Worm (Caenorhabditis elegans): ENCODE data around the gene fbxb-47.
"Not testable (repeated sequence)": the region's sequence is repeated elsewhere in the genome, so short reads cannot be mapped to it uniquely, and the experiment has no call there.

fbxb-47 gene

DNA sequence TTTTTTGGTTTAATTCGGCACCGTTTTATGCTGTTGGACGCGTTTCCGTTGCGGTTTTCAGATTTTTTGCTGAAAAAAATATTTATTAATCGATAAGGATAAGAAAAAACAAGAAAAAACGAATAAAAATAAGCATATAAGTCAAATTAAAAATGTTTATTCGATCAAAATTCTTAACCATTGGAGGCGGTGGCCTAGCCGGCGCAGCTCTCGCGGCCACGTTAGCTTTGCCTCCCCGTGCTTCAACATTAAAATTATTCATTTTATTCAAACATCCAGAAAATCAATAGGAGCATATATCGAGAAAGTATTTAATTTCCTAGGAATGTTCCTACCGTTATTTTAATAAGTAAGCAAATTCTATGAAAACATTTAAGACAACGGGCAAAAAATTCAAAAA lies 40.4 kb downstream of the fbxb-47 start, which contains the start of gene ZC204.14:
TSS of gene ZC204.14 (minus strand) at position 69 of the 400 bp plus-strand sequence.
- TF ChIP-seq pax-3 (tag; optimal IDR thresholded peaks at IDR 0.05) = no peak
- TF ChIP-seq lsy-2 (tag; optimal IDR thresholded peaks at IDR 0.05) = peak in 1 of 2 experiments; percentile 46

DNA sequence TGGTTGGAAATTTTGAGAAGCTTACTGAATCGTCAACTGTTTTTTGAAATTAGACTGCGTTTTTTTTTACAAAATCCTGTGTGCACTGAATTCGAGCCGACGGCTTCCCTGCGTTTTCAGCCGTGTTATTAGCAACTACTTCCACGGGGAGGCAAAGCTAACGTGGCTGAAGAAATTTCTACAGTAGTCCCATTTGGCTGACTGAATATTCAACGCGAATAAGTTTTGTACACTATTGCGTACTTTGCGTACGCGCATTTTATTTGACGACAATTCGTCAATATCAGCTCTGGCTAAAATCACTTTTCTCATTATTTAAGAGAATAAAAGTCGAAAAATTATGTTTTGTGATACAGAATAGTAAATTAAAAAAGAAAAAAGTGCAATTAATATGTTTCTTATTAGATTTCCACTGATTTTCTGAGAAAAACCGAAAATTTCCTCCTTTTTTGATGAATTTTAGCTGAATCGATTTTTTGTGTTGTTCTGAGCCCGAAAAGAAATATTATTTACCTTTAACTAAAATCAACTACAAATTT lies 41.9 kb downstream of the fbxb-47 start:
- TF ChIP-seq nhr-19 (GFP tag; conservative IDR thresholded peaks at IDR 0.05) = peak; percentile 41
- TF ChIP-seq ceh-88 (GFP tag; IDR thresholded peaks at IDR 0.05) = peak; percentile 54
- peak in 1 of 2 experiments; percentile 55 for TF ChIP-seq lsy-2 (tag; optimal IDR thresholded peaks at IDR 0.05)
- peak in 1 of 2 experiments; percentile 9 for TF ChIP-seq efl-1 (optimal IDR thresholded peaks at IDR 0.05)
- TF ChIP-seq efl-1 (GFP tag; optimal IDR thresholded peaks at IDR 0.05 in 1 of 2) = not testable (repeated sequence)

ce11 chrII:1660888-1661287 lies 42.4 kb downstream of the fbxb-47 start, which contains the start of gene ZC204.13:
Gene ZC204.13, minus strand, starts transcription at chrII:1660988.
- TF ChIP-seq egl-13, mdl-1, unc-130 (tag; optimal IDR thresholded peaks at IDR 0.05): not testable (repeated sequence)

- peak; percentile 74 for TF ChIP-seq elt-2 (tag; optimal IDR thresholded peaks at IDR 0.05)
Measured at ce11 chrII:1659729-1660128, 43.5 kb downstream of the fbxb-47 start.

DNA sequence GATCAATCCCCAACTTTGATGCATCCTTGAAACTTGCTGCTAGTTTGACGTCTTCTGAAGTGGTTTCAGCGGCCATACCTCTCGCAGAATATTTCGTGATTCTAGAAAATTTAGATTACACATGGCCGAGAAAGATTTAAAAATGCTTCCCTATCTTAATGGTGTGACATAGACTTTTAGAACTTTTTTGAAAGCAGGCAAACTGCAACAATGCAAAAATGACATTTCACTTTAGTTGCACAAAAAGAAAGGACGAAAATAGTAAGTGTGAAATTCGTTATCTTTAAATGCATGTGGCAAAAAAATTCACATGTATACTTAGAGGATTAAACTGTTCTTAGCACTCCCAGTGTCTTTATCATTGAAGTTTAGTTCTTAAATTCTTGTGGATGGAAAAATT lies 46.1 kb downstream of the fbxb-47 start, which contains the start of gene ZC204.12:
TSS of gene ZC204.12 (minus strand) at position 101 of the 400 bp plus-strand sequence.
- TF ChIP-seq snpc-4 (tag; optimal IDR thresholded peaks at IDR 0.05) = no peak
- TF ChIP-seq ceh-63 (GFP tag; optimal IDR thresholded peaks at IDR 0.05) = no peak
- TF ChIP-seq mab-9 (GFP tag; IDR thresholded peaks at IDR 0.05) = no peak
- TF ChIP-seq hlh-17 (GFP tag; optimal IDR thresholded peaks at IDR 0.05; ENCODE audit: borderline replicate concordance) = no peak
- no peak for TF ChIP-seq isw-1 (GFP tag; IDR thresholded peaks at IDR 0.05)

ce11 chrII:1654917-1655316 lies 48.3 kb downstream of the fbxb-47 start, which contains the start of gene btb-12:
Gene btb-12, plus strand, starts transcription at chrII:1655217.
- TF ChIP-seq C04F5.9 (tag; optimal IDR thresholded peaks at IDR 0.05) (no peak), dpl-1 (GFP tag; optimal IDR thresholded peaks at IDR 0.05) (no peak), ceh-82 (tag; optimal IDR thresholded peaks at IDR 0.05) (no peak), fkh-4 (tag; optimal IDR thresholded peaks at IDR 0.05; ENCODE audit: borderline replicate concordance) (no peak), nhr-237 (tag; optimal IDR thresholded peaks at IDR 0.05) (no peak), snpc-4 (tag; optimal IDR thresholded peaks at IDR 0.05) (no peak), zag-1 (tag; optimal IDR thresholded peaks at IDR 0.05) (no peak), pag-3 (tag; optimal IDR thresholded peaks at IDR 0.05; ENCODE audit: borderline replicate concordance, insufficient read depth) (no peak), dsc-1 (tag; optimal IDR thresholded peaks at IDR 0.05) (no peak), ztf-4 (tag; optimal IDR thresholded peaks at IDR 0.05) (no peak), unc-62 (GFP tag; optimal IDR thresholded peaks at IDR 0.05) (no peak), mab-9 (GFP tag; IDR thresholded peaks at IDR 0.05) (no peak), unc-98 (GFP tag; IDR thresholded peaks at IDR 0.05) (no peak), hpl-2 (GFP tag; optimal IDR thresholded peaks at IDR 0.05) (no peak), mdl-1 (tag; optimal IDR thresholded peaks at IDR 0.05) (no peak), fkh-8 (tag; optimal IDR thresholded peaks at IDR 0.05) (no peak)

ce11 chrII:1653397-1653796 lies 49.9 kb downstream of the fbxb-47 start, which contains the start of gene fbxb-15:
Gene fbxb-15, minus strand, starts transcription at chrII:1653497.
- no peak for TF ChIP-seq nhr-28 (tag; optimal IDR thresholded peaks at IDR 0.05)
- no peak for TF ChIP-seq nhr-84 (tag; optimal IDR thresholded peaks at IDR 0.05)
- TF ChIP-seq swsn-7 (tag; optimal IDR thresholded peaks at IDR 0.05) = no peak
- TF ChIP-seq lir-3 (tag; optimal IDR thresholded peaks at IDR 0.05; ENCODE audit: poor library complexity) = no peak
- no peak for TF ChIP-seq zip-4 (GFP tag; optimal IDR thresholded peaks at IDR 0.05)
- TF ChIP-seq unc-30 (tag; optimal IDR thresholded peaks at IDR 0.05) = no peak
- no peak for TF ChIP-seq hlh-17 (GFP tag; optimal IDR thresholded peaks at IDR 0.05; ENCODE audit: borderline replicate concordance)
- TF ChIP-seq efl-3 (GFP tag; optimal IDR thresholded peaks at IDR 0.05) = no peak
- no peak for TF ChIP-seq snu-23 (GFP tag; optimal IDR thresholded peaks at IDR 0.05)

Measured in whole organism, L1 larva.